Fruit fly (Drosophila melanogaster) whole organism, embryonic: ENCODE data around the gene CG32793.

Experiments used
- Adf1 ChIP-seq: fragments of 200-800 bp; sonication (Bioruptor generic); IDR thresholded peaks from 2 replicates; pipeline ENCODE4 v1.3.6; 2022; ENCODE audit warnings: missing biosample characterization, missing genetic modification characterization
- Blimp-1 ChIP-seq: fragments of 200-800 bp; sonication (Bioruptor generic); optimal IDR thresholded peaks from 3 replicates; lab custom pipeline; 2018; ENCODE audit warnings: missing biosample characterization, missing genetic modification characterization, mild to moderate bottlenecking, moderate library complexity, missing genetic modification reagents
- C15 ChIP-seq: fragments of 200-800 bp; sonication (Bioruptor generic); IDR thresholded peaks from 3 replicates; pipeline ENCODE4 v1.3.6; 2022; ENCODE audit warnings: missing biosample characterization, missing genetic modification characterization
- CG10274 ChIP-seq: fragments of 200-800 bp; sonication (Bioruptor generic); optimal IDR thresholded peaks from 3 replicates; lab custom pipeline; 2017; ENCODE audit warnings: missing biosample characterization, mild to moderate bottlenecking, missing genetic modification characterization
- CG10431 ChIP-seq: fragments of 200-800 bp; sonication (Bioruptor generic); optimal IDR thresholded peaks from 3 replicates; lab custom pipeline; 2018; ENCODE audit warnings: missing biosample characterization, mild to moderate bottlenecking, missing genetic modification characterization
- CG10979 ChIP-seq: fragments of 200-800 bp; sonication (Bioruptor generic); optimal IDR thresholded peaks from 2 replicates; lab custom pipeline; 2018; ENCODE audit warnings: missing biosample characterization, mild to moderate bottlenecking, missing genetic modification characterization, moderate library complexity
- CG11247 ChIP-seq: fragments of 200-800 bp; sonication (Bioruptor generic); IDR thresholded peaks from 2 replicates; pipeline ENCODE4 v1.3.6; 2022; ENCODE audit warnings: missing biosample characterization, missing genetic modification characterization
- CG11696 ChIP-seq: fragments of 200-800 bp; sonication (Bioruptor generic); IDR thresholded peaks from 2 replicates; pipeline ENCODE4 v1.3.6; 2022; ENCODE audit warnings: missing biosample characterization, missing genetic modification characterization
- CG12744 ChIP-seq: fragments of 200-800 bp; sonication (Bioruptor generic); optimal IDR thresholded peaks from 2 replicates; lab custom pipeline; 2016; ENCODE audit warnings: missing biosample characterization, missing genetic modification characterization
- CG12769 ChIP-seq: fragments of 200-800 bp; sonication (Bioruptor generic); optimal IDR thresholded peaks from 2 replicates; lab custom pipeline; 2019; ENCODE audit warnings: missing biosample characterization, mild to moderate bottlenecking, missing genetic modification characterization, moderate library complexity
- CG13296 ChIP-seq: fragments of 200-800 bp; sonication (Bioruptor generic); optimal IDR thresholded peaks from 3 replicates; lab custom pipeline; 2018; ENCODE audit warnings: missing biosample characterization, mild to moderate bottlenecking, missing genetic modification characterization
- CG13424 ChIP-seq: fragments of 200-800 bp; sonication (Bioruptor generic); optimal IDR thresholded peaks from 2 replicates; lab custom pipeline; 2019; ENCODE audit warnings: missing biosample characterization, mild to moderate bottlenecking, missing genetic modification characterization, moderate library complexity
- CG13775 ChIP-seq: fragments of 200-800 bp; sonication (Bioruptor generic); optimal IDR thresholded peaks from 3 replicates; lab custom pipeline; 2017; ENCODE audit warnings: missing biosample characterization, mild to moderate bottlenecking, missing genetic modification characterization
- CG14965 ChIP-seq: fragments of 200-800 bp; sonication (Bioruptor generic); optimal IDR thresholded peaks from 2 replicates; lab custom pipeline; 2016; ENCODE audit warnings: missing biosample characterization, missing genetic modification characterization, borderline replicate concordance
- CG15269 ChIP-seq: fragments of 200-800 bp; sonication (Bioruptor generic); optimal IDR thresholded peaks from 2 replicates; lab custom pipeline; 2018; ENCODE audit warnings: missing biosample characterization, mild to moderate bottlenecking, missing genetic modification characterization, moderate library complexity
- CG16815 ChIP-seq: fragments of 200-800 bp; sonication (Bioruptor generic); optimal IDR thresholded peaks from 3 replicates; lab custom pipeline; 2017; ENCODE audit warnings: missing biosample characterization, mild to moderate bottlenecking, missing genetic modification characterization
- CG17328 ChIP-seq: fragments of 200-800 bp; sonication (Bioruptor generic); IDR thresholded peaks from 2 replicates; pipeline ENCODE4 v1.3.6; 2022; ENCODE audit warnings: missing biosample characterization, missing genetic modification characterization
- CG18476 ChIP-seq: fragments of 200-800 bp; sonication (Bioruptor generic); optimal IDR thresholded peaks from 2 replicates; lab custom pipeline; 2016; ENCODE audit warnings: missing biosample characterization, mild to moderate bottlenecking, missing genetic modification characterization
- CG18599 ChIP-seq: fragments of 200-800 bp; sonication (Bioruptor generic); optimal IDR thresholded peaks from 3 replicates; lab custom pipeline; 2017; ENCODE audit warnings: missing biosample characterization, missing genetic modification characterization, mild to moderate bottlenecking, moderate library complexity, missing genetic modification reagents
- CG2120 ChIP-seq: fragments of 200-800 bp; sonication (Bioruptor generic); optimal IDR thresholded peaks from 3 replicates; lab custom pipeline; 2016; ENCODE audit warnings: missing biosample characterization, missing genetic modification characterization
- CG2712 ChIP-seq: fragments of 200-800 bp; optimal IDR thresholded peaks from 3 replicates; lab custom pipeline; 2019; ENCODE audit warnings: missing biosample characterization, mild to moderate bottlenecking, missing genetic modification characterization, moderate library complexity
- CG3065 ChIP-seq: fragments of 200-800 bp; sonication (Bioruptor generic); optimal IDR thresholded peaks from 2 replicates; lab custom pipeline; 2016; ENCODE audit warnings: missing biosample characterization, missing genetic modification characterization
- CG32767 ChIP-seq: fragments of 200-800 bp; sonication (Bioruptor generic); IDR thresholded peaks from 2 replicates; pipeline ENCODE4 v1.3.6; 2022; ENCODE audit warnings: missing biosample characterization, missing genetic modification characterization
- CG34224 ChIP-seq: fragments of 200-800 bp; sonication (Bioruptor generic); IDR thresholded peaks from 3 replicates; pipeline ENCODE4 v1.3.6; 2022; ENCODE audit warnings: missing biosample characterization, missing genetic modification characterization; ENCODE audit not compliant: partially characterized antibody
- CG3847 ChIP-seq: fragments of 200-800 bp; sonication (Bioruptor generic); IDR thresholded peaks from 2 replicates; pipeline ENCODE4 v1.3.6; 2022; ENCODE audit warnings: missing biosample characterization, missing genetic modification characterization
- CG8478 ChIP-seq: fragments of >200 bp; optimal IDR thresholded peaks from 2 replicates; lab custom pipeline; 2018
- Fer1 ChIP-seq: fragments of 200-800 bp; sonication (Bioruptor generic); optimal IDR thresholded peaks from 2 replicates; lab custom pipeline; 2017; ENCODE audit warnings: missing biosample characterization, mild to moderate bottlenecking, missing genetic modification characterization
- Gsc ChIP-seq: fragments of 200-800 bp; sonication (Bioruptor generic); IDR thresholded peaks from 2 replicates; pipeline ENCODE4 v1.3.6; 2022; ENCODE audit warnings: missing biosample characterization, missing genetic modification characterization
- Gug ChIP-seq: fragments of 200-800 bp; sonication (Bioruptor generic); IDR thresholded peaks from 4 replicates; pipeline ENCODE4 v1.3.6; 2022; ENCODE audit warnings: missing biosample characterization, missing genetic modification characterization
- Hr51 ChIP-seq, 2 experiments: fragments of 200-800 bp; sonication (Bioruptor generic); optimal IDR thresholded peaks; 2 replicates in 1 of 2; 3 replicates in 1 of 2; lab custom pipeline; 2016 to 2018; ENCODE audit warnings: missing biosample characterization in 2 of 2, missing genetic modification characterization in 2 of 2, mild to moderate bottlenecking in 1 of 2, moderate library complexity in 1 of 2
- Med ChIP-seq: fragments of 200-800 bp; sonication (Bioruptor generic); peaks from one replicate; lab custom pipeline; 2016; ENCODE audit warnings: missing biosample characterization, missing genetic modification characterization, mild to moderate bottlenecking, inconsistent platforms, moderate library complexity
- Nf-YC ChIP-seq: fragments of 200-800 bp; optimal IDR thresholded peaks from 3 replicates; lab custom pipeline; 2019; ENCODE audit warnings: missing biosample characterization, mild to moderate bottlenecking, missing genetic modification characterization, moderate library complexity
- Sry-δ ChIP-seq: fragments of 200-800 bp; sonication (Bioruptor generic); optimal IDR thresholded peaks from 2 replicates; lab custom pipeline; 2016; ENCODE audit warnings: missing biosample characterization, missing genetic modification characterization
- Usf ChIP-seq: fragments of 200-800 bp; sonication (Bioruptor generic); optimal IDR thresholded peaks from 2 replicates; lab custom pipeline; 2017; ENCODE audit warnings: missing genotype, missing biosample characterization, missing genetic modification characterization
- amos ChIP-seq: fragments of 200-800 bp; sonication (Bioruptor generic); IDR thresholded peaks from 2 replicates; pipeline ENCODE4 v1.3.6; 2022; ENCODE audit warnings: missing biosample characterization, missing genetic modification characterization; ENCODE audit not compliant: partially characterized antibody
- bsh ChIP-seq, 2 experiments: fragments of 200-800 bp; sonication (Bioruptor generic); optimal IDR thresholded peaks; 2 replicates each; lab custom pipeline; 2017 to 2018; ENCODE audit warnings: mild to moderate bottlenecking in 2 of 2, missing biosample characterization in 2 of 2, missing genetic modification characterization in 2 of 2, moderate library complexity in 1 of 2
- ci ChIP-seq: fragments of 200-800 bp; sonication (Bioruptor generic); IDR thresholded peaks from 3 replicates; pipeline ENCODE4 v1.3.6; 2022; ENCODE audit warnings: missing biosample characterization, missing genetic modification characterization
- crol ChIP-seq: fragments of 200-800 bp; sonication (Bioruptor generic); IDR thresholded peaks from 2 replicates; pipeline ENCODE4 v1.3.6; 2022; ENCODE audit warnings: missing biosample characterization, missing genetic modification characterization
- dmrt99B ChIP-seq: fragments of 200-800 bp; sonication (Bioruptor generic); optimal IDR thresholded peaks from 2 replicates; lab custom pipeline; 2018; ENCODE audit warnings: missing biosample characterization, mild to moderate bottlenecking, missing genetic modification characterization, moderate library complexity
- dpn ChIP-seq, 2 experiments: fragments of 200-800 bp; sonication (Bioruptor generic); optimal IDR thresholded peaks; 3 replicates each; lab custom pipeline; 2016; ENCODE audit warnings: missing biosample characterization in 2 of 2, missing genetic modification characterization in 2 of 2
- dysf ChIP-seq: fragments of 200-800 bp; sonication (Bioruptor generic); IDR thresholded peaks from 3 replicates; pipeline ENCODE4 v1.3.6; 2022; ENCODE audit warnings: missing biosample characterization, missing genetic modification characterization
- klu ChIP-seq: fragments of 200-800 bp; sonication (Bioruptor generic); IDR thresholded peaks from 2 replicates; pipeline ENCODE4 v1.3.6; 2022; ENCODE audit warnings: missing biosample characterization, missing genetic modification characterization
- odd ChIP-seq: fragments of 200-800 bp; sonication (Bioruptor generic); optimal IDR thresholded peaks from 2 replicates; lab custom pipeline; 2017; ENCODE audit warnings: missing biosample characterization, mild to moderate bottlenecking, missing genetic modification characterization
- phol ChIP-seq: fragments of 200-800 bp; sonication (Bioruptor generic); optimal IDR thresholded peaks from 3 replicates; lab custom pipeline; 2018; ENCODE audit warnings: missing biosample characterization, mild to moderate bottlenecking, missing genetic modification characterization, moderate library complexity
- row ChIP-seq: fragments of 200-800 bp; sonication (Bioruptor generic); IDR thresholded peaks from 3 replicates; pipeline ENCODE4 v1.3.6; 2022; ENCODE audit warnings: missing biosample characterization, missing genetic modification characterization
- seq ChIP-seq: fragments of 200-800 bp; sonication (Bioruptor generic); IDR thresholded peaks from 2 replicates; pipeline ENCODE4 v1.3.6; 2022; ENCODE audit warnings: missing biosample characterization, missing genetic modification characterization
- slbo ChIP-seq: fragments of 200-800 bp; sonication (Bioruptor generic); IDR thresholded peaks from 2 replicates; pipeline ENCODE4 v1.3.6; 2022; ENCODE audit warnings: missing biosample characterization, missing genetic modification characterization
- sug ChIP-seq: fragments of 200-800 bp; optimal IDR thresholded peaks from 2 replicates; lab custom pipeline; 2019; ENCODE audit warnings: missing biosample characterization, mild to moderate bottlenecking, missing genetic modification characterization, moderate library complexity
- ttk ChIP-seq: fragments of 200-800 bp; sonication (Bioruptor generic); IDR thresholded peaks from 2 replicates; pipeline ENCODE4 v2.1.2; 2022; ENCODE audit warnings: missing biosample characterization, missing genetic modification characterization

The CG32793 gene

dm6 chrX:2907105-2907694 lies 22.4 kb upstream of the CG32793 start (continued):
- TF ChIP-seq Nf-YC (tag; lab: Kevin White, UChicago), result no peak
- no peak for TF ChIP-seq amos (GFP tag; lab: Robert Waterston, UW)
- TF ChIP-seq Gsc (GFP tag; lab: Robert Waterston, UW), result no peak
- TF ChIP-seq Adf1 (GFP tag; lab: Robert Waterston, UW), result no peak
- no peak for TF ChIP-seq CG13296 (GFP tag; lab: Kevin White, UChicago)
- TF ChIP-seq ttk (GFP tag; lab: Robert Waterston, UW), result peak; percentile 51; the same call in 1 of the 2 replicates
- TF ChIP-seq sug (tag; lab: Kevin White, UChicago), result no peak
- peak; percentile 11 for TF ChIP-seq CG10979 (tag; lab: Kevin White, UChicago)
- TF ChIP-seq odd (GFP tag; lab: Kevin White, UChicago), result no peak
- TF ChIP-seq CG11696 (GFP tag; lab: Robert Waterston, UW), result no peak
- TF ChIP-seq dysf (GFP tag; lab: Robert Waterston, UW), result 0 out of 3 replicates have a peak, but pooled peaks have one; percentile 23
- no peak for TF ChIP-seq CG8478 (lab: Kevin White, UChicago)
- TF ChIP-seq Sry-δ, result no peak
- TF ChIP-seq CG10274 (GFP tag; lab: Kevin White, UChicago), result no peak
- peak; percentile 28; the same call in 1 of the 2 replicates for TF ChIP-seq crol (GFP tag; lab: Robert Waterston, UW)
- no peak for TF ChIP-seq CG3065 (GFP tag; lab: Kevin White, UChicago)
- no peak for TF ChIP-seq CG12744 (GFP tag; lab: Kevin White, UChicago)
- TF ChIP-seq klu (GFP tag; lab: Robert Waterston, UW), result no peak
- peak; percentile 47; the same call in 1 of the 2 replicates for TF ChIP-seq CG17328
- 0 out of 4 replicates have a peak, but pooled peaks have one; percentile 12 for TF ChIP-seq Gug (GFP tag; lab: Robert Waterston, UW)

- TF ChIP-seq CG18476 (peak; percentile 4), CG13424 (peak; percentile 10), CG12769 (peak; percentile 11), seq (GFP tag; lab: Robert Waterston, UW) (0 out of 2 replicates have a peak, but pooled peaks have one; percentile 12), CG13775 (GFP tag; lab: Kevin White, UChicago) (no peak), CG11247 (GFP tag; lab: Robert Waterston, UW) (no peak), C15 (GFP tag; lab: Robert Waterston, UW) (no peak), CG15269 (peak; percentile 15), phol (tag; lab: Kevin White, UChicago) (peak; percentile 20), row (GFP tag; lab: Robert Waterston, UW) (peak; percentile 56), slbo (GFP tag; lab: Robert Waterston, UW) (peak; percentile 54), Hr51 (GFP tag; optimal IDR thresholded peaks at IDR 0.05; lab: Kevin White, UChicago) (peak in 1 of 2 experiments; percentile 17), CG18599 (GFP tag; lab: Kevin White, UChicago) (peak; percentile 45), ci (GFP tag; lab: Robert Waterston, UW) (0 out of 3 replicates have a peak, but pooled peaks have one; percentile 41), dpn (GFP tag; optimal IDR thresholded peaks at IDR 0.05; lab: Kevin White, UChicago) (no peak), CG2120 (GFP tag; lab: Kevin White, UChicago) (peak; percentile 20), dmrt99B (peak; percentile 46), CG14965 (GFP tag; lab: Kevin White, UChicago) (no peak), CG34224 (GFP tag; lab: Robert Waterston, UW) (no peak), Usf (GFP tag; lab: Kevin White, UChicago) (no peak), CG3847 (GFP tag; lab: Robert Waterston, UW) (no peak), Fer1 (GFP tag; lab: Kevin White, UChicago) (peak; percentile 12), CG16815 (GFP tag; lab: Kevin White, UChicago) (no peak), Med (GFP tag; lab: Kevin White, UChicago) (peak; percentile 29), bsh (GFP tag; optimal IDR thresholded peaks at IDR 0.05; lab: Kevin White, UChicago) (peak in 1 of 2 experiments; percentile 21), CG10431 (no peak), CG32767 (GFP tag; lab: Robert Waterston, UW) (no peak), Blimp-1 (GFP tag; lab: Kevin White, UChicago) (peak; percentile 21), CG2712 (tag; lab: Kevin White, UChicago) (peak; percentile 13)
Observed at dm6 chrX:2912581-2912980, 17.0 kb upstream of the CG32793 start.
